Fruit fly (Drosophila melanogaster) Kc167 (cell line): ENCODE results near the gene CG14835.

Source experiments
- Myc ChIP-seq: fragments of >200 bp; optimal IDR thresholded peaks from 2 replicates; lab custom pipeline; 2017; ENCODE audit warnings: missing external identifiers
- h ChIP-seq: fragments of >200 bp; optimal IDR thresholded peaks from 3 replicates; lab custom pipeline; 2018; ENCODE audit warnings: missing external identifiers
- insv ChIP-seq: fragments of >200 bp; optimal IDR thresholded peaks from 3 replicates; lab custom pipeline; 2018; ENCODE audit warnings: missing external identifiers
- psq ChIP-seq: fragments of >200 bp; optimal IDR thresholded peaks from 2 replicates; lab custom pipeline; 2017; ENCODE audit warnings: missing external identifiers
- ttk ChIP-seq: sonication (Bioruptor generic); optimal IDR thresholded peaks from 2 replicates; lab custom pipeline; 2017; ENCODE audit warnings: missing external identifiers

DNA sequence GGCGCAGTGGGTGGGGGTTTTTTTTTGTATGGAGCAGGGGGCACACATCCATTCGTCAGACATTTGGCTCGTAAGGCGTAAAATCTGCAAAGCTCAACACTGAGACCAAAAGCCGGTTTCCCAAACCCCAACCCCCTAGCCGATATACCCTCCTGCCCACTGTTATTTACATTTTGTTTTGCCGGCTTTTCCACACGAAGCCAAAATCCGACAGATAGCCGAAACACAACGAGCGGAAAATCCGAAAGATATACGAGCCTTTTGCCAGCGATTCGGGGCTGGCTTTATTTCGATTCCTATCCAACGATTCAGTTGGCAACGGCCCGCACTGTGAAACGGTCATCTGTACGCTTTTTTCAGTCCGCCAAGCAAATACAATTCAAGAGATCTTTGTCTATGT, 13.7 kb downstream of the CG14835 start, which contains the start of gene CG42458:
- TF ChIP-seq h (lab: Kevin White, UChicago) (no peak), insv (lab: Kevin White, UChicago) (no peak), psq (lab: Kevin White, UChicago) (no peak), ttk (no peak), Myc (no peak)
